Worm (Caenorhabditis elegans) whole organism, midembryonic: ENCODE measurements around the gene R02F11.9.

Experiments used
- cog-1 ChIP-seq: sonication (generic microtip); optimal IDR thresholded peaks from 2 replicates; lab custom pipeline; 2016; ENCODE audit warnings: missing genetic modification characterization, missing compliant biosample characterization
- klf-2 ChIP-seq: fragments of 200-800 bp; sonication (Bioruptor generic); conservative IDR thresholded peaks from 2 replicates; pipeline ENCODE4 v1.3.6; 2022; ENCODE audit warnings: missing genetic modification reagents, missing genetic modification characterization, missing compliant biosample characterization
- med-1 ChIP-seq: sonication (generic microtip); optimal IDR thresholded peaks from 2 replicates; lab custom pipeline; 2017; ENCODE audit warnings: missing genetic modification characterization, mild to moderate bottlenecking, missing compliant biosample characterization, antibody characterized with exemption, missing genetic modification reagents; ENCODE audit not compliant: insufficient read depth
- tab-1 ChIP-seq: fragments of 200-800 bp; sonication (Bioruptor generic); IDR thresholded peaks from 2 replicates; pipeline ENCODE4 v1.3.6; 2022; ENCODE audit warnings: missing genetic modification characterization, missing compliant biosample characterization
- ztf-23 ChIP-seq: fragments of 200-800 bp; sonication (Bioruptor generic); IDR thresholded peaks from 2 replicates; pipeline ENCODE4 v1.3.6; 2022; ENCODE audit warnings: missing genetic modification reagents, missing genetic modification characterization, missing compliant biosample characterization

DNA sequence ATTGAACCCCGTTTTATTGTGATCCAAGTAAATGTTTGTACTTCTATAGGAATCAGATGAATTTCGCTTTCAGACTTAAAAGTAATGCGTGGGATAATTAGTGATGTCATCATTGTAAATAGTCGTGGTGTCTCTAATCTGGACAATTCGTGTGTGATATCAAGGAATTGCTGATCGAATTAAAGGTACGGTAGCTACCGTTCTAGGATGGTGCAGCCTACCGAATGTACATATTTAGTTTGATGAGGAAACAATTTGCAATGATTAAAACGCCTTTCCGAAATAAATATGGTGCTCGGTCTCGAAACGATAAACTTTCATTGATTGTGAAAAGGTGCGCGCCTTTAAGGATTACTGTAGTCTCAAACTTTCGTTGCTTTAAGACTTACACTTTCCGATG, 28.7 kb upstream of the R02F11.9 start:
- no peak for TF ChIP-seq klf-2
- TF ChIP-seq tab-1 (GFP tag; lab: Robert Waterston, UW) = no peak
- TF ChIP-seq med-1 (GFP tag; lab: Kevin White, UChicago) = no peak
- TF ChIP-seq ztf-23 = no peak
- TF ChIP-seq cog-1 = no peak
